Worm (Caenorhabditis elegans): ENCODE results near the gene tab-1.

DNA sequence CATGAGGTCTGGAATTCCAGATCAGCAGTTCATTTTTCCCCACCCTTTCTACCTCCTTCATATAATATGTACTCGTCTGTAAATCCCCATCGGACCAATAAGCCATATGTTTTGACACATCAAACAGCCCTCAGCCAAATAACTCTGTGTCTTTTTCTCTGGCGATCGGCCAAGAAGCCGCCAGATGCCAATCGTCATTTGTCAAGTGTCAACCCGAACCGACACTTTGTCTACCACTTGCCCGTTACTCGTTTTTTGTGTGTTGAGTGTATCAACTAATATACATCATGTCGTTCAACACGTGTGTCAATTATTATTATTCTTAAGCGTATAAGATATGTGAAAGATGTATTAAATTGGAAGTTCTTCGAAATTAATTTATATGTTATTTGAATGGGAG lies 20.1 kb downstream of the tab-1 start:
- TF ChIP-seq dao-5 (tag; optimal IDR thresholded peaks at IDR 0.05) = no peak
- TF ChIP-seq him-1 (tag; optimal IDR thresholded peaks at IDR 0.05) = no peak
- TF ChIP-seq W03F9.2 (tag; optimal IDR thresholded peaks at IDR 0.05) = no peak
